Worm (Caenorhabditis elegans) whole organism, young adult: ENCODE measurements around the gene F57G12.2.

Experiments
- B0035.1 ChIP-seq: sonication (generic microtip); optimal IDR thresholded peaks from 2 replicates; lab custom pipeline; 2016; ENCODE audit warnings: missing genetic modification characterization, mild to moderate bottlenecking, missing compliant biosample characterization, missing genotype, missing genetic modification reagents
- B0336.3 ChIP-seq: fragments of 200-800 bp; sonication (Bioruptor generic); IDR thresholded peaks from 2 replicates; pipeline ENCODE4 v1.3.6; 2022; ENCODE audit warnings: missing genetic modification characterization, missing compliant biosample characterization
- C17E4.6 ChIP-seq: fragments of 200-800 bp; sonication (Bioruptor generic); IDR thresholded peaks from 2 replicates; pipeline ENCODE4 v1.3.6; 2022; ENCODE audit warnings: missing genetic modification reagents, missing genetic modification characterization, missing compliant biosample characterization
- F52B5.7 ChIP-seq: sonication (generic microtip); optimal IDR thresholded peaks from 2 replicates; lab custom pipeline; 2016; ENCODE audit warnings: mild to moderate bottlenecking, missing genetic modification characterization, missing compliant biosample characterization
- Y53F4B.3 ChIP-seq: fragments of 200-800 bp; sonication (Bioruptor generic); IDR thresholded peaks from 2 replicates; pipeline ENCODE4 v1.3.6; 2022; ENCODE audit warnings: missing genetic modification reagents, missing genetic modification characterization, missing compliant biosample characterization
- athp-1 ChIP-seq: sonication (generic microtip); optimal IDR thresholded peaks from 2 replicates; lab custom pipeline; 2017; ENCODE audit warnings: mild to moderate bottlenecking, missing genetic modification characterization, missing compliant biosample characterization
- bed-2 ChIP-seq: fragments of 200-800 bp; sonication (Bioruptor generic); IDR thresholded peaks from 2 replicates; pipeline ENCODE4 v1.3.6; 2022; ENCODE audit warnings: missing genetic modification reagents, missing genetic modification characterization, missing compliant biosample characterization
- cebp-1 ChIP-seq, 2 experiments: fragments of 200-800 bp in 1 of 2; sonication (Bioruptor generic) in 1 of 2; sonication (generic microtip) in 1 of 2; IDR thresholded peaks in 1 of 2; optimal IDR thresholded peaks in 1 of 2; 2 replicates each; pipeline versions ENCODE4 v1.3.6 to Lab custom; 2017 to 2022; ENCODE audit warnings: missing compliant biosample characterization in 2 of 2, missing genetic modification characterization in 2 of 2, mild to moderate bottlenecking in 1 of 2, missing genetic modification reagents in 1 of 2, moderate library complexity in 1 of 2
- dpff-1 ChIP-seq: sonication (generic microtip); optimal IDR thresholded peaks from 2 replicates; lab custom pipeline; 2017; ENCODE audit warnings: mild to moderate bottlenecking, missing genetic modification characterization, missing compliant biosample characterization
- dpl-1 ChIP-seq: fragments of 150-350 bp; optimal IDR thresholded peaks from 2 replicates; lab custom pipeline; 2014; ENCODE audit warnings: missing biosample characterization, missing genetic modification reagents, missing genetic modification characterization
- him-1 ChIP-seq: sonication (generic microtip); optimal IDR thresholded peaks from 2 replicates; lab custom pipeline; 2016; ENCODE audit warnings: missing genotype, missing genetic modification reagents, missing genetic modification characterization, missing compliant biosample characterization
- hmg-1.2 ChIP-seq: fragments of 200-800 bp; sonication (Bioruptor generic); IDR thresholded peaks from 2 replicates; pipeline ENCODE4 v1.3.6; 2022; ENCODE audit warnings: missing genetic modification reagents, missing genetic modification characterization, missing compliant biosample characterization
- hmg-20 ChIP-seq: fragments of 200-800 bp; sonication (Bioruptor generic); IDR thresholded peaks from 2 replicates; pipeline ENCODE4 v1.3.6; 2022; ENCODE audit warnings: missing genetic modification reagents, missing genetic modification characterization, missing compliant biosample characterization
- mel-28 ChIP-seq: sonication (generic microtip); optimal IDR thresholded peaks from 2 replicates; lab custom pipeline; 2016; ENCODE audit warnings: borderline replicate concordance, mild to moderate bottlenecking, missing genetic modification characterization, missing compliant biosample characterization
- nfyb-1 ChIP-seq: fragments of 200-800 bp; sonication (Bioruptor generic); IDR thresholded peaks from 2 replicates; pipeline ENCODE4 v1.3.6; 2022; ENCODE audit warnings: missing genetic modification reagents, missing genetic modification characterization, missing compliant biosample characterization
- nhr-80 ChIP-seq: sonication (generic microtip); optimal IDR thresholded peaks from 2 replicates; lab custom pipeline; 2016; ENCODE audit warnings: missing genetic modification characterization, missing compliant biosample characterization
- rec-8 ChIP-seq, 2 experiments: sonication (generic microtip); optimal IDR thresholded peaks; 2 replicates each; lab custom pipeline; 2016; ENCODE audit warnings: mild to moderate bottlenecking in 2 of 2, missing genetic modification characterization in 2 of 2, missing genetic modification reagents in 2 of 2, missing genotype in 2 of 2, missing biosample characterization in 1 of 2, missing compliant biosample characterization in 1 of 2, moderate library complexity in 1 of 2
- rpc-1 ChIP-seq, 2 experiments: fragments of 150-350 bp in 1 of 2; sonication (generic microtip) in 1 of 2; optimal IDR thresholded peaks; 2 replicates each; lab custom pipeline; 2014 to 2018; ENCODE audit warnings: missing biosample characterization in 1 of 2, missing genetic modification characterization in 1 of 2, missing genetic modification reagents in 1 of 2, missing genotype in 1 of 2
- snpc-4 ChIP-seq, 5 experiments: fragments of 150-350 bp in 1 of 5; sonication (generic microtip) in 4 of 5; optimal IDR thresholded peaks; 2 replicates each; lab custom pipeline; 2014 to 2018; ENCODE audit warnings: missing genetic modification characterization in 5 of 5, missing biosample characterization in 3 of 5, antibody characterized with exemption in 2 of 5, mild to moderate bottlenecking in 2 of 5, missing compliant biosample characterization in 2 of 5, missing genotype in 2 of 5, moderate library complexity in 2 of 5, missing genetic modification reagents in 1 of 5
- sptf-2 ChIP-seq: fragments of 200-800 bp; sonication (Bioruptor generic); optimal IDR thresholded peaks from 2 replicates; lab custom pipeline; 2018; ENCODE audit warnings: mild to moderate bottlenecking, missing genetic modification characterization, missing compliant biosample characterization
- zim-3 ChIP-seq: sonication (generic microtip); optimal IDR thresholded peaks from 2 replicates; lab custom pipeline; 2017; ENCODE audit warnings: mild to moderate bottlenecking, missing genetic modification characterization, moderate library complexity, missing compliant biosample characterization
- ztf-28 ChIP-seq: fragments of 200-800 bp; sonication (Bioruptor generic); IDR thresholded peaks from 2 replicates; pipeline ENCODE4 v1.3.6; 2022; ENCODE audit warnings: missing genetic modification reagents, missing genetic modification characterization, missing compliant biosample characterization

Gene F57G12.2

ce11 chrX:12111213-12111612 lies 48.6 kb downstream of the F57G12.2 start, which contains the start of gene lgc-14:
Gene lgc-14, plus strand, starts transcription at chrX:12111513.
- no peak for TF ChIP-seq bed-2 (GFP tag; lab: Robert Waterston, UW)
- TF ChIP-seq zim-3: no peak
- no peak for TF ChIP-seq athp-1
- no peak for TF ChIP-seq mel-28 (tag; lab: Kevin White, UChicago)
- TF ChIP-seq B0035.1: no peak

ce11 chrX:12108517-12109216 lies 51.2 kb downstream of the F57G12.2 start, which contains the start of the genes W03G11.2 and lgc-13:
Gene W03G11.2, minus strand, starts transcription at chrX:12108617.
Gene lgc-13, plus strand, starts transcription at chrX:12109166.
- TF ChIP-seq dpff-1 (tag; lab: Kevin White, UChicago) (no peak), zim-3 (no peak), rec-8 (tag; optimal IDR thresholded peaks at IDR 0.05; lab: Kevin White, UChicago) (no peak), him-1 (tag; lab: Kevin White, UChicago) (no peak), nhr-80 (tag; lab: Kevin White, UChicago) (no peak), C17E4.6 (GFP tag; lab: Robert Waterston, UW) (no peak), B0336.3 (GFP tag; lab: Robert Waterston, UW) (no peak), dpl-1 (GFP tag; lab: Kevin White, UChicago) (no peak), hmg-20 (no peak), ztf-28 (GFP tag; lab: Robert Waterston, UW) (no peak), Y53F4B.3 (GFP tag; lab: Robert Waterston, UW) (no peak), snpc-4 (GFP tag; optimal IDR thresholded peaks at IDR 0.05; lab: Kevin White, UChicago) (no peak), snpc-4 (tag; optimal IDR thresholded peaks at IDR 0.05; lab: Kevin White, UChicago) (no peak), F52B5.7 (tag; lab: Kevin White, UChicago) (no peak), cebp-1 (GFP tag; IDR thresholded peaks at IDR 0.05; lab: Robert Waterston, UW) (no peak), cebp-1 (tag; optimal IDR thresholded peaks at IDR 0.05; lab: Kevin White, UChicago) (no peak), hmg-1.2 (no peak), rpc-1 (optimal IDR thresholded peaks at IDR 0.05; lab: Kevin White, UChicago) (no peak), rpc-1 (tag; optimal IDR thresholded peaks at IDR 0.05; lab: Kevin White, UChicago) (no peak), nfyb-1 (GFP tag; lab: Robert Waterston, UW) (no peak), sptf-2 (GFP tag; lab: Kevin White, UChicago) (no peak)
- TF ChIP-seq, all 124 proteins: peak for 0
